Worm (Caenorhabditis elegans) whole organism, L1 larva: ENCODE data around the gene sre-38.

Source experiments
- C04F5.9 ChIP-seq: sonication (generic microtip); optimal IDR thresholded peaks from 2 replicates; lab custom pipeline; 2016; ENCODE audit warnings: missing genetic modification characterization, missing compliant biosample characterization
- C16A3.4 ChIP-seq: fragments of 150-350 bp; optimal IDR thresholded peaks from 2 replicates; lab custom pipeline; 2014; ENCODE audit warnings: missing biosample characterization, missing genetic modification characterization
- C34B4.2 ChIP-seq: sonication (generic microtip); optimal IDR thresholded peaks from 2 replicates; lab custom pipeline; 2017; ENCODE audit warnings: mild to moderate bottlenecking, missing genetic modification characterization, missing compliant biosample characterization
- Y116A8C.19 ChIP-seq: sonication (generic microtip); optimal IDR thresholded peaks from 2 replicates; lab custom pipeline; 2016; ENCODE audit warnings: missing compliant biosample characterization, missing genetic modification characterization, borderline replicate concordance
- alr-1 ChIP-seq: fragments of 200-800 bp; sonication (Bioruptor generic); optimal IDR thresholded peaks from 2 replicates; lab custom pipeline; 2018; ENCODE audit warnings: borderline replicate concordance, mild to moderate bottlenecking, missing genetic modification characterization, missing compliant biosample characterization
- aly-2 ChIP-seq: fragments of 150-350 bp; optimal IDR thresholded peaks from 2 replicates; lab custom pipeline; 2014; ENCODE audit warnings: missing biosample characterization, missing genetic modification characterization
- blmp-1 ChIP-seq: fragments of 150-350 bp; optimal IDR thresholded peaks from 2 replicates; lab custom pipeline; 2014; ENCODE audit warnings: missing biosample characterization, missing genetic modification characterization
- ceh-63 ChIP-seq: fragments of 200-800 bp; sonication (Bioruptor generic); optimal IDR thresholded peaks from 2 replicates; lab custom pipeline; 2018; ENCODE audit warnings: mild to moderate bottlenecking, missing genetic modification characterization, missing compliant biosample characterization
- ceh-8 ChIP-seq: fragments of 200-800 bp; sonication (Bioruptor generic); optimal IDR thresholded peaks from 2 replicates; lab custom pipeline; 2018; ENCODE audit warnings: mild to moderate bottlenecking, missing genetic modification characterization, moderate library complexity, missing compliant biosample characterization
- ceh-82 ChIP-seq, 3 experiments: fragments of 150-350 bp in 1 of 3; sonication (generic microtip) in 2 of 3; optimal IDR thresholded peaks; 2 replicates each; lab custom pipeline; 2014 to 2017; ENCODE audit warnings: missing biosample characterization in 3 of 3, missing genetic modification characterization in 3 of 3
- ceh-90 ChIP-seq: sonication (generic microtip); optimal IDR thresholded peaks from 2 replicates; lab custom pipeline; 2016; ENCODE audit warnings: missing genetic modification characterization, missing compliant biosample characterization
- ces-1 ChIP-seq: fragments of 150-350 bp; optimal IDR thresholded peaks from 2 replicates; lab custom pipeline; 2014; ENCODE audit warnings: missing biosample characterization, missing genetic modification reagents, missing genetic modification characterization
- dsc-1 ChIP-seq: sonication (generic microtip); optimal IDR thresholded peaks from 2 replicates; lab custom pipeline; 2016; ENCODE audit warnings: mild to moderate bottlenecking, missing genetic modification characterization, missing compliant biosample characterization
- efl-1 ChIP-seq, 4 experiments: fragments of 150-350 bp; optimal IDR thresholded peaks in 3 of 4; peaks in 1 of 4; 1 replicate in 1 of 4; 2 replicates in 3 of 4; lab custom pipeline; 2014; ENCODE audit warnings: missing biosample characterization in 2 of 4, missing genetic modification characterization in 2 of 4, missing genetic modification reagents in 2 of 4
- efl-3 ChIP-seq: fragments of 200-800 bp; sonication (Bioruptor generic); optimal IDR thresholded peaks from 2 replicates; lab custom pipeline; 2018; ENCODE audit warnings: mild to moderate bottlenecking, missing genetic modification characterization, missing compliant biosample characterization
- egl-13 ChIP-seq: sonication (generic microtip); optimal IDR thresholded peaks from 2 replicates; lab custom pipeline; 2016; ENCODE audit warnings: missing genotype, missing genetic modification reagents, missing genetic modification characterization, missing compliant biosample characterization
- egl-27 ChIP-seq, 2 experiments: fragments of 150-350 bp in 1 of 2; sonication (generic microtip); optimal IDR thresholded peaks; 3 replicates each; lab custom pipeline; 2017 to 2018; ENCODE audit warnings: missing biosample characterization in 2 of 2, missing genetic modification characterization in 2 of 2, missing genetic modification reagents in 2 of 2
- elt-2 ChIP-seq: sonication (generic microtip); optimal IDR thresholded peaks from 2 replicates; lab custom pipeline; 2016; ENCODE audit warnings: missing genetic modification characterization, mild to moderate bottlenecking, inconsistent platforms, missing compliant biosample characterization, missing genetic modification reagents
- ets-5 ChIP-seq: fragments of 200-800 bp; sonication (Bioruptor generic); IDR thresholded peaks from 2 replicates; pipeline ENCODE4 v1.3.6; 2022; ENCODE audit warnings: missing genetic modification characterization, missing compliant biosample characterization
- fkh-10 ChIP-seq: sonication (generic microtip); optimal IDR thresholded peaks from 2 replicates; lab custom pipeline; 2017; ENCODE audit warnings: missing biosample characterization, missing genetic modification reagents, missing genetic modification characterization
- fkh-8 ChIP-seq: sonication (generic microtip); optimal IDR thresholded peaks from 2 replicates; lab custom pipeline; 2016; ENCODE audit warnings: mild to moderate bottlenecking, missing genetic modification characterization, missing compliant biosample characterization
- hlh-17 ChIP-seq: fragments of 200-800 bp; sonication (Bioruptor generic); optimal IDR thresholded peaks from 2 replicates; lab custom pipeline; 2018; ENCODE audit warnings: missing genetic modification characterization, mild to moderate bottlenecking, missing compliant biosample characterization, moderate library complexity, borderline replicate concordance
- hpl-2 ChIP-seq: fragments of 150-350 bp; optimal IDR thresholded peaks from 2 replicates; lab custom pipeline; 2014; ENCODE audit warnings: missing biosample characterization, missing genetic modification reagents, missing genetic modification characterization
- isw-1 ChIP-seq: fragments of 200-800 bp; sonication (Bioruptor generic); IDR thresholded peaks from 2 replicates; pipeline ENCODE4 v1.3.6; 2022; ENCODE audit warnings: missing genetic modification characterization, missing compliant biosample characterization
- jun-1 ChIP-seq: fragments of 150-350 bp; optimal IDR thresholded peaks from 2 replicates; lab custom pipeline; 2014; ENCODE audit warnings: missing biosample characterization, missing genetic modification reagents, missing genetic modification characterization
- lin-13 ChIP-seq: fragments of 150-350 bp; optimal IDR thresholded peaks from 2 replicates; lab custom pipeline; 2014; ENCODE audit warnings: missing biosample characterization, missing genetic modification reagents, missing genetic modification characterization
- lin-15B ChIP-seq: fragments of 150-350 bp; sonication (generic microtip); optimal IDR thresholded peaks from 3 replicates; lab custom pipeline; 2014; ENCODE audit warnings: missing biosample characterization, missing genetic modification characterization
- lir-3 ChIP-seq: sonication (generic microtip); optimal IDR thresholded peaks from 2 replicates; lab custom pipeline; 2016; ENCODE audit warnings: mild to moderate bottlenecking, missing genetic modification characterization, moderate library complexity, missing compliant biosample characterization; ENCODE audit not compliant: poor library complexity
- lsy-2 ChIP-seq, 2 experiments: fragments of 150-350 bp; optimal IDR thresholded peaks; 2 replicates each; lab custom pipeline; 2014; ENCODE audit warnings: missing biosample characterization in 2 of 2, missing genetic modification characterization in 2 of 2
- mab-9 ChIP-seq: fragments of 200-800 bp; sonication (Bioruptor generic); IDR thresholded peaks from 2 replicates; pipeline ENCODE4 v1.3.6; 2022; ENCODE audit warnings: missing genetic modification reagents, missing genetic modification characterization, missing compliant biosample characterization
- mef-2 ChIP-seq: fragments of 150-350 bp; optimal IDR thresholded peaks from 2 replicates; lab custom pipeline; 2014; ENCODE audit warnings: missing biosample characterization, missing genetic modification characterization
- nhr-11 ChIP-seq: fragments of 150-350 bp; optimal IDR thresholded peaks from 2 replicates; lab custom pipeline; 2014; ENCODE audit warnings: missing biosample characterization, missing genetic modification characterization
- nhr-20 ChIP-seq: sonication (generic microtip); optimal IDR thresholded peaks from 2 replicates; lab custom pipeline; 2016; ENCODE audit warnings: mild to moderate bottlenecking, missing genetic modification characterization, missing compliant biosample characterization
- nhr-237 ChIP-seq: fragments of 150-350 bp; optimal IDR thresholded peaks from 2 replicates; lab custom pipeline; 2014; ENCODE audit warnings: missing biosample characterization, missing genetic modification characterization
- nhr-71 ChIP-seq: sonication (generic microtip); optimal IDR thresholded peaks from 2 replicates; lab custom pipeline; 2016; ENCODE audit warnings: mild to moderate bottlenecking, missing genetic modification characterization, moderate library complexity, missing compliant biosample characterization
- nhr-76 ChIP-seq: sonication (generic microtip); optimal IDR thresholded peaks from 2 replicates; lab custom pipeline; 2017; ENCODE audit warnings: missing biosample characterization, missing genetic modification characterization
- nhr-90 ChIP-seq: sonication (generic microtip); optimal IDR thresholded peaks from 2 replicates; lab custom pipeline; 2016; ENCODE audit warnings: mild to moderate bottlenecking, missing genetic modification characterization, missing compliant biosample characterization; ENCODE audit not compliant: poor library complexity
- pqm-1 ChIP-seq: sonication (generic microtip); optimal IDR thresholded peaks from 3 replicates; lab custom pipeline; 2017; ENCODE audit warnings: missing biosample characterization, missing genetic modification characterization
- skn-1 ChIP-seq: fragments of 150-350 bp; optimal IDR thresholded peaks from 2 replicates; lab custom pipeline; 2014; ENCODE audit warnings: missing biosample characterization, missing genetic modification characterization
- snpc-4 ChIP-seq: fragments of 150-350 bp; optimal IDR thresholded peaks from 2 replicates; lab custom pipeline; 2014; ENCODE audit warnings: missing biosample characterization, missing genetic modification characterization
- sptf-1 ChIP-seq: fragments of 150-350 bp; optimal IDR thresholded peaks from 2 replicates; lab custom pipeline; 2014; ENCODE audit warnings: missing biosample characterization, missing genetic modification characterization
- tbx-2 ChIP-seq: sonication (generic microtip); optimal IDR thresholded peaks from 2 replicates; lab custom pipeline; 2016; ENCODE audit warnings: missing genetic modification characterization, missing compliant biosample characterization
- tlp-1 ChIP-seq: fragments of 150-350 bp; optimal IDR thresholded peaks from 2 replicates; lab custom pipeline; 2014; ENCODE audit warnings: missing biosample characterization, missing genetic modification characterization
- unc-130 ChIP-seq: fragments of 150-350 bp; optimal IDR thresholded peaks from 2 replicates; lab custom pipeline; 2017; ENCODE audit warnings: missing biosample characterization, missing genetic modification characterization, inconsistent platforms
- unc-30 ChIP-seq: sonication (generic microtip); optimal IDR thresholded peaks from 2 replicates; lab custom pipeline; 2017; ENCODE audit warnings: missing biosample characterization, missing genetic modification characterization
- unc-86 ChIP-seq: sonication (generic microtip); optimal IDR thresholded peaks from 2 replicates; lab custom pipeline; 2016; ENCODE audit warnings: missing genetic modification characterization, missing compliant biosample characterization
- xbp-1 ChIP-seq: sonication (generic microtip); optimal IDR thresholded peaks from 2 replicates; lab custom pipeline; 2016; ENCODE audit warnings: missing genetic modification characterization, missing compliant biosample characterization
- zag-1 ChIP-seq: fragments of 150-350 bp; optimal IDR thresholded peaks from 2 replicates; lab custom pipeline; 2014; ENCODE audit warnings: missing biosample characterization, missing genetic modification characterization
- zip-4 ChIP-seq: fragments of 200-800 bp; sonication (Bioruptor generic); optimal IDR thresholded peaks from 2 replicates; lab custom pipeline; 2018; ENCODE audit warnings: mild to moderate bottlenecking, missing genetic modification characterization, moderate library complexity, missing compliant biosample characterization
- ztf-11 ChIP-seq, 2 experiments: sonication (generic microtip); optimal IDR thresholded peaks; 2 replicates each; lab custom pipeline; 2016 to 2017; ENCODE audit warnings: missing genetic modification characterization in 2 of 2, missing biosample characterization in 1 of 2, missing compliant biosample characterization in 1 of 2

Gene sre-38

ce11 chrII:12456633-12457032 is 742 bp upstream of the sre-38 start, which contains the start of gene sre-32:
TSS of gene sre-32 (minus strand) at chrII:12456733.
- no peak for TF ChIP-seq Y116A8C.19 (tag; lab: Kevin White, UChicago)
- TF ChIP-seq mef-2 (tag; lab: Kevin White, UChicago) = no peak
- no peak for TF ChIP-seq blmp-1 (tag; lab: Kevin White, UChicago)
- TF ChIP-seq lir-3 (tag; lab: Kevin White, UChicago) = no peak
- TF ChIP-seq elt-2 (tag; lab: Kevin White, UChicago) = no peak
- no peak for TF ChIP-seq hpl-2 (GFP tag; lab: Kevin White, UChicago)
- TF ChIP-seq C04F5.9 (tag; lab: Kevin White, UChicago) = no peak
- no peak for TF ChIP-seq lin-15B
- TF ChIP-seq ets-5 = no peak
- TF ChIP-seq nhr-237 = no peak
- TF ChIP-seq jun-1 (tag; lab: Kevin White, UChicago) = no peak
- no peak for TF ChIP-seq lsy-2 (tag; optimal IDR thresholded peaks at IDR 0.05; lab: Kevin White, UChicago)
- TF ChIP-seq ceh-63 (GFP tag; lab: Kevin White, UChicago) = no peak
- no peak for TF ChIP-seq zip-4
- TF ChIP-seq lin-13 (GFP tag; lab: Kevin White, UChicago) = no peak
- TF ChIP-seq, all 84 proteins: peak for 0

ce11 chrII:12459422-12459821 is 2.0 kb downstream of the sre-38 start, which contains the start of gene tag-281:
TSS of gene tag-281 (plus strand) at chrII:12459761.
- TF ChIP-seq unc-86 (tag; lab: Kevin White, UChicago) (peak; percentile 86), ztf-11 (tag; optimal IDR thresholded peaks at IDR 0.05; lab: Kevin White, UChicago) (peak in 1 of 2 experiments; percentile 28), nhr-237 (no peak), fkh-8 (tag; lab: Kevin White, UChicago) (peak; percentile 87), mab-9 (GFP tag; lab: Robert Waterston, UW) (peak; percentile 54; the same call in 1 of the 2 replicates), skn-1 (tag; lab: Kevin White, UChicago) (peak; percentile 84), C34B4.2 (tag; lab: Kevin White, UChicago) (no peak), pqm-1 (tag; lab: Kevin White, UChicago) (no peak), zip-4 (peak; percentile 42), nhr-90 (tag; lab: Kevin White, UChicago) (peak; percentile 90), efl-3 (GFP tag; lab: Kevin White, UChicago) (no peak), nhr-71 (peak; percentile 94), nhr-76 (no peak), fkh-10 (GFP tag; lab: Kevin White, UChicago) (peak; percentile 48), unc-130 (tag; lab: Kevin White, UChicago) (peak; percentile 70), lin-13 (GFP tag; lab: Kevin White, UChicago) (peak; percentile 86), C16A3.4 (tag; lab: Kevin White, UChicago) (peak; percentile 69), nhr-11 (tag; lab: Kevin White, UChicago) (peak; percentile 71), sptf-1 (tag; lab: Kevin White, UChicago) (no peak), tlp-1 (tag; lab: Kevin White, UChicago) (no peak), ceh-90 (tag; lab: Kevin White, UChicago) (peak; percentile 20), xbp-1 (peak; percentile 87), egl-13 (tag; lab: Kevin White, UChicago) (peak; percentile 72), unc-30 (tag; lab: Kevin White, UChicago) (no peak), hlh-17 (GFP tag; lab: Kevin White, UChicago) (no peak), tbx-2 (peak; percentile 87), ces-1 (no peak), ceh-82 (tag; optimal IDR thresholded peaks at IDR 0.05; lab: Kevin White, UChicago) (peak; percentile 80 to 93 (median 89)), ceh-8 (peak; percentile 62), egl-27 (tag; optimal IDR thresholded peaks at IDR 0.05; lab: Kevin White, UChicago) (no peak), nhr-20 (tag; lab: Kevin White, UChicago) (peak; percentile 89), Y116A8C.19 (tag; lab: Kevin White, UChicago) (no peak), dsc-1 (tag; lab: Kevin White, UChicago) (peak; percentile 84), aly-2 (tag; lab: Kevin White, UChicago) (peak; percentile 56), zag-1 (tag; lab: Kevin White, UChicago) (no peak), alr-1 (tag; lab: Kevin White, UChicago) (no peak), efl-1 (optimal IDR thresholded peaks at IDR 0.05; lab: Kevin White, UChicago) (peak; percentile 97 to 99), efl-1 (GFP tag; optimal IDR thresholded peaks at IDR 0.05 in 1 of 2; lab: Kevin White, UChicago) (peak; percentile 98 to 100), isw-1 (GFP tag; lab: Robert Waterston, UW) (peak; percentile 87), lsy-2 (tag; optimal IDR thresholded peaks at IDR 0.05; lab: Kevin White, UChicago) (peak; percentile 91 to 93), blmp-1 (tag; lab: Kevin White, UChicago) (peak; percentile 65), snpc-4 (peak; percentile 85)
